Fruit fly (Drosophila melanogaster) whole organism, embryonic: ENCODE results near the gene CG43886.

Experiments used
- B-H2 ChIP-seq: fragments of 200-800 bp; sonication (Bioruptor generic); optimal IDR thresholded peaks from 2 replicates; lab custom pipeline; 2018; ENCODE audit warnings: missing biosample characterization, mild to moderate bottlenecking, missing genetic modification characterization
- Bdp1 ChIP-seq: fragments of 200-800 bp; sonication (Bioruptor generic); optimal IDR thresholded peaks from 3 replicates; lab custom pipeline; 2016; ENCODE audit warnings: missing biosample characterization, missing genetic modification characterization
- CG11247 ChIP-seq: fragments of 200-800 bp; sonication (Bioruptor generic); IDR thresholded peaks from 2 replicates; pipeline ENCODE4 v1.3.6; 2022; ENCODE audit warnings: missing biosample characterization, missing genetic modification characterization
- CG11696 ChIP-seq: fragments of 200-800 bp; sonication (Bioruptor generic); IDR thresholded peaks from 2 replicates; pipeline ENCODE4 v1.3.6; 2022; ENCODE audit warnings: missing biosample characterization, missing genetic modification characterization
- CG11723 ChIP-seq: fragments of 200-800 bp; sonication (Bioruptor generic); optimal IDR thresholded peaks from 2 replicates; lab custom pipeline; 2017; ENCODE audit warnings: missing biosample characterization, mild to moderate bottlenecking, missing genetic modification characterization
- CG12155 ChIP-seq: fragments of 200-800 bp; sonication (Bioruptor generic); optimal IDR thresholded peaks from 3 replicates; lab custom pipeline; 2016; ENCODE audit warnings: missing biosample characterization, missing genetic modification characterization
- CG13424 ChIP-seq: fragments of 200-800 bp; sonication (Bioruptor generic); optimal IDR thresholded peaks from 2 replicates; lab custom pipeline; 2019; ENCODE audit warnings: missing biosample characterization, mild to moderate bottlenecking, missing genetic modification characterization, moderate library complexity
- CG13775 ChIP-seq: fragments of 200-800 bp; sonication (Bioruptor generic); optimal IDR thresholded peaks from 3 replicates; lab custom pipeline; 2017; ENCODE audit warnings: missing biosample characterization, mild to moderate bottlenecking, missing genetic modification characterization
- CG16779 ChIP-seq: fragments of 200-800 bp; sonication (Bioruptor generic); IDR thresholded peaks from 2 replicates; pipeline ENCODE4 v1.3.6; 2022; ENCODE audit warnings: missing biosample characterization, missing genetic modification characterization
- CG16813 ChIP-seq: fragments of 200-800 bp; sonication (Bioruptor generic); IDR thresholded peaks from 3 replicates; pipeline ENCODE4 v1.3.6; 2022; ENCODE audit warnings: missing biosample characterization, missing genetic modification characterization; ENCODE audit not compliant: partially characterized antibody
- CG17186 ChIP-seq: fragments of 200-800 bp; sonication (Bioruptor generic); optimal IDR thresholded peaks from 3 replicates; lab custom pipeline; 2017; ENCODE audit warnings: missing biosample characterization, missing genetic modification reagents, missing genetic modification characterization
- CG17829 ChIP-seq: fragments of 200-800 bp; optimal IDR thresholded peaks from 2 replicates; lab custom pipeline; 2019; ENCODE audit warnings: missing biosample characterization, mild to moderate bottlenecking, missing genetic modification characterization, moderate library complexity
- CG2202 ChIP-seq: fragments of 200-800 bp; sonication (Bioruptor generic); optimal IDR thresholded peaks from 2 replicates; lab custom pipeline; 2018; ENCODE audit warnings: missing biosample characterization, mild to moderate bottlenecking, missing genetic modification characterization
- CG33213 ChIP-seq: fragments of 200-800 bp; sonication (Bioruptor generic); optimal IDR thresholded peaks from 3 replicates; lab custom pipeline; 2016; ENCODE audit warnings: missing biosample characterization, missing genetic modification characterization
- CG3995 ChIP-seq: fragments of 200-800 bp; sonication (Bioruptor generic); optimal IDR thresholded peaks from 3 replicates; lab custom pipeline; 2016; ENCODE audit warnings: missing biosample characterization, missing genetic modification characterization
- CG6689 ChIP-seq: fragments of 200-800 bp; sonication (Bioruptor generic); IDR thresholded peaks from 2 replicates; pipeline ENCODE4 v1.3.6; 2022; ENCODE audit warnings: missing biosample characterization, missing genetic modification characterization
- CG7987 ChIP-seq: fragments of 200-800 bp; sonication (Bioruptor generic); optimal IDR thresholded peaks from 2 replicates; lab custom pipeline; 2018; ENCODE audit warnings: missing biosample characterization, mild to moderate bottlenecking, missing genetic modification characterization, moderate library complexity
- CG8924 ChIP-seq: fragments of 200-800 bp; optimal IDR thresholded peaks from 3 replicates; lab custom pipeline; 2019; ENCODE audit warnings: missing biosample characterization, mild to moderate bottlenecking, missing genetic modification characterization, moderate library complexity
- CTCF ChIP-seq: fragments of 200-800 bp; sonication (Bioruptor generic); optimal IDR thresholded peaks from 2 replicates; lab custom pipeline; 2017; ENCODE audit warnings: missing biosample characterization, mild to moderate bottlenecking, missing genetic modification characterization, moderate library complexity
- H2.0 ChIP-seq: fragments of 200-800 bp; sonication (Bioruptor generic); IDR thresholded peaks from 2 replicates; pipeline ENCODE4 v1.3.6; 2022; ENCODE audit warnings: missing biosample characterization, missing genetic modification characterization
- Hr51 ChIP-seq, 2 experiments: fragments of 200-800 bp; sonication (Bioruptor generic); optimal IDR thresholded peaks; 2 replicates in 1 of 2; 3 replicates in 1 of 2; lab custom pipeline; 2016 to 2018; ENCODE audit warnings: missing biosample characterization in 2 of 2, missing genetic modification characterization in 2 of 2, mild to moderate bottlenecking in 1 of 2, moderate library complexity in 1 of 2
- Jarid2 ChIP-seq: fragments of 200-800 bp; sonication (Bioruptor generic); optimal IDR thresholded peaks from 3 replicates; lab custom pipeline; 2017; ENCODE audit warnings: mild to moderate bottlenecking, missing biosample characterization, missing genetic modification reagents, missing genetic modification characterization
- MBD-R2 ChIP-seq: fragments of 200-800 bp; sonication (Bioruptor generic); IDR thresholded peaks from 2 replicates; pipeline ENCODE4 v1.3.6; 2022; ENCODE audit warnings: missing biosample characterization, missing genetic modification characterization
- NC2α ChIP-seq: fragments of 200-800 bp; sonication (Bioruptor generic); optimal IDR thresholded peaks from 2 replicates; lab custom pipeline; 2016; ENCODE audit warnings: missing biosample characterization, missing genetic modification characterization
- Oaz ChIP-seq: fragments of 200-800 bp; sonication (Bioruptor generic); IDR thresholded peaks from 2 replicates; pipeline ENCODE4 v1.3.6; 2022; ENCODE audit warnings: missing biosample characterization, missing genetic modification characterization
- Pdp1 ChIP-seq, 2 experiments: fragments of 200-800 bp; sonication (Bioruptor generic); optimal IDR thresholded peaks; 3 replicates each; lab custom pipeline; 2016; ENCODE audit warnings: missing biosample characterization in 2 of 2, missing genetic modification characterization in 2 of 2, mild to moderate bottlenecking in 1 of 2, moderate library complexity in 1 of 2
- Usf ChIP-seq: fragments of 200-800 bp; sonication (Bioruptor generic); optimal IDR thresholded peaks from 2 replicates; lab custom pipeline; 2017; ENCODE audit warnings: missing genotype, missing biosample characterization, missing genetic modification characterization
- Xrp1 ChIP-seq: fragments of 200-800 bp; sonication (Bioruptor generic); IDR thresholded peaks from 2 replicates; pipeline ENCODE4 v1.3.6; 2022; ENCODE audit warnings: missing biosample characterization, missing genetic modification characterization
- abd-A ChIP-seq: fragments of 200-800 bp; sonication (Bioruptor generic); optimal IDR thresholded peaks from 3 replicates; lab custom pipeline; 2019; ENCODE audit warnings: missing biosample characterization, mild to moderate bottlenecking, missing genetic modification characterization, moderate library complexity
- ash1 ChIP-seq: fragments of 200-800 bp; sonication (Bioruptor generic); optimal IDR thresholded peaks from 2 replicates; lab custom pipeline; 2018; ENCODE audit warnings: missing biosample characterization, mild to moderate bottlenecking, missing genetic modification characterization
- caup ChIP-seq: fragments of 200-800 bp; sonication (Bioruptor generic); optimal IDR thresholded peaks from 3 replicates; lab custom pipeline; 2017; ENCODE audit warnings: missing biosample characterization, mild to moderate bottlenecking, missing genetic modification characterization, moderate library complexity; ENCODE audit not compliant: severe bottlenecking
- cg ChIP-seq: fragments of 200-800 bp; sonication (Bioruptor generic); optimal IDR thresholded peaks from 3 replicates; lab custom pipeline; 2019; ENCODE audit warnings: missing biosample characterization, mild to moderate bottlenecking, missing genetic modification characterization, moderate library complexity
- danr ChIP-seq: fragments of 200-800 bp; sonication (Bioruptor generic); IDR thresholded peaks from 2 replicates; pipeline ENCODE4 v1.3.6; 2022; ENCODE audit warnings: missing biosample characterization, missing genetic modification characterization
- dimm ChIP-seq: fragments of 200-800 bp; sonication (Bioruptor generic); IDR thresholded peaks from 2 replicates; pipeline ENCODE4 v1.3.6; 2022; ENCODE audit warnings: missing biosample characterization, missing genetic modification characterization
- fd64A ChIP-seq: fragments of 200-800 bp; sonication (Bioruptor generic); optimal IDR thresholded peaks from 3 replicates; lab custom pipeline; 2018; ENCODE audit warnings: missing biosample characterization, mild to moderate bottlenecking, missing genetic modification characterization
- gsb-n ChIP-seq: fragments of 200-800 bp; sonication (Bioruptor generic); optimal IDR thresholded peaks from 3 replicates; lab custom pipeline; 2018; ENCODE audit warnings: missing biosample characterization, mild to moderate bottlenecking, missing genetic modification characterization
- gt ChIP-seq: fragments of 200-800 bp; sonication (Bioruptor generic); IDR thresholded peaks from 2 replicates; pipeline ENCODE4 v1.3.6; 2022; ENCODE audit warnings: missing biosample characterization, missing genetic modification characterization
- her ChIP-seq: fragments of 200-800 bp; sonication (Bioruptor generic); optimal IDR thresholded peaks from 2 replicates; lab custom pipeline; 2016; ENCODE audit warnings: missing biosample characterization, missing genetic modification characterization
- inv ChIP-seq: fragments of 200-800 bp; sonication (Bioruptor generic); IDR thresholded peaks from 2 replicates; pipeline ENCODE4 v1.3.6; 2022; ENCODE audit warnings: missing biosample characterization, missing genetic modification characterization; ENCODE audit not compliant: partially characterized antibody
- lilli ChIP-seq: fragments of 200-800 bp; sonication (Bioruptor generic); optimal IDR thresholded peaks from 3 replicates; lab custom pipeline; 2016; ENCODE audit warnings: missing biosample characterization, missing genetic modification characterization
- lola ChIP-seq, 3 experiments: fragments of >200 bp in 2 of 3; fragments of 200-800 bp in 1 of 3; sonication (Bioruptor generic) in 1 of 3; optimal IDR thresholded peaks; 2 replicates each; lab custom pipeline; 2017 to 2019; ENCODE audit warnings: missing biosample characterization in 3 of 3, missing genetic modification characterization in 3 of 3, mild to moderate bottlenecking in 1 of 3, moderate library complexity in 1 of 3
- nmo ChIP-seq: fragments of 200-800 bp; sonication (Bioruptor generic); optimal IDR thresholded peaks from 2 replicates; lab custom pipeline; 2018; ENCODE audit warnings: missing biosample characterization, mild to moderate bottlenecking, missing genetic modification characterization, moderate library complexity
- org-1 ChIP-seq: fragments of 200-800 bp; sonication (Bioruptor generic); optimal IDR thresholded peaks from 2 replicates; lab custom pipeline; 2017; ENCODE audit warnings: missing biosample characterization, missing genetic modification characterization
- pho ChIP-seq: fragments of 200-800 bp; sonication (Bioruptor generic); optimal IDR thresholded peaks from 2 replicates; lab custom pipeline; 2016; ENCODE audit warnings: missing biosample characterization, missing genetic modification characterization
- pita ChIP-seq: fragments of 200-800 bp; sonication (Bioruptor generic); optimal IDR thresholded peaks from 2 replicates; lab custom pipeline; 2017; ENCODE audit warnings: missing biosample characterization, mild to moderate bottlenecking, missing genetic modification characterization
- pnt ChIP-seq: fragments of 200-800 bp; sonication (Bioruptor generic); optimal IDR thresholded peaks from 3 replicates; lab custom pipeline; 2016; ENCODE audit warnings: missing biosample characterization, missing genetic modification characterization
- pum ChIP-seq: fragments of 200-800 bp; sonication (Bioruptor generic); optimal IDR thresholded peaks from 2 replicates; lab custom pipeline; 2016; ENCODE audit warnings: missing biosample characterization, missing genetic modification characterization
- slp2 ChIP-seq: fragments of 200-800 bp; sonication (Bioruptor generic); optimal IDR thresholded peaks from 2 replicates; lab custom pipeline; 2016; ENCODE audit warnings: missing biosample characterization, missing genetic modification characterization
- stwl ChIP-seq: fragments of 200-800 bp; sonication (Bioruptor generic); optimal IDR thresholded peaks from 3 replicates; lab custom pipeline; 2018; ENCODE audit warnings: missing biosample characterization, mild to moderate bottlenecking, missing genetic modification characterization, moderate library complexity
- trh ChIP-seq: fragments of 200-800 bp; sonication (Bioruptor generic); optimal IDR thresholded peaks from 2 replicates; lab custom pipeline; 2016; ENCODE audit warnings: missing biosample characterization, missing genetic modification characterization
- z ChIP-seq: fragments of 200-800 bp; sonication (Bioruptor generic); IDR thresholded peaks from 3 replicates; pipeline ENCODE4 v1.3.6; 2022; ENCODE audit warnings: missing biosample characterization, missing genetic modification characterization
- zfh1 ChIP-seq: fragments of 200-800 bp; sonication (Bioruptor generic); IDR thresholded peaks from 3 replicates; pipeline ENCODE4 v1.3.6; 2022; ENCODE audit warnings: missing biosample characterization, missing genetic modification characterization

Gene CG43886

dm6 chr3L:8121590-8121989 is 38.0 kb downstream of the CG43886 start, which contains the start of gene ldbr (continued):
- TF ChIP-seq zfh1 (GFP tag; lab: Robert Waterston, UW) (no peak), Bdp1 (GFP tag; lab: Kevin White, UChicago) (no peak), abd-A (tag; lab: Kevin White, UChicago) (no peak), MBD-R2 (GFP tag; lab: Robert Waterston, UW) (peak; percentile 74), cg (GFP tag; lab: Kevin White, UChicago) (no peak), caup (GFP tag; lab: Kevin White, UChicago) (peak; percentile 15), CG16813 (GFP tag; lab: Robert Waterston, UW) (peak; percentile 54; the same call in 2 of the 3 replicates), CG2202 (no peak), danr (no peak), NC2α (GFP tag; lab: Kevin White, UChicago) (no peak), pum (GFP tag; lab: Kevin White, UChicago) (no peak), CG12155 (GFP tag; lab: Kevin White, UChicago) (no peak), CG13424 (tag; lab: Kevin White, UChicago) (peak; percentile 3), CG11696 (GFP tag; lab: Robert Waterston, UW) (no peak), CG6689 (GFP tag; lab: Robert Waterston, UW) (no peak), CTCF (GFP tag; lab: Kevin White, UChicago) (no peak), CG8924 (tag; lab: Kevin White, UChicago) (no peak), CG11247 (GFP tag; lab: Robert Waterston, UW) (no peak), ash1 (GFP tag; lab: Kevin White, UChicago) (no peak), dimm (GFP tag; lab: Robert Waterston, UW) (no peak), CG7987 (GFP tag; lab: Kevin White, UChicago) (peak; percentile 31), pho (GFP tag; lab: Kevin White, UChicago) (no peak), Jarid2 (GFP tag; lab: Kevin White, UChicago) (no peak), gt (GFP tag; lab: Robert Waterston, UW) (no peak), lilli (GFP tag; lab: Kevin White, UChicago) (peak; percentile 17), H2.0 (GFP tag; lab: Robert Waterston, UW) (no peak), CG3995 (GFP tag; lab: Kevin White, UChicago) (no peak), fd64A (GFP tag; lab: Kevin White, UChicago) (no peak), CG17829 (tag; lab: Kevin White, UChicago) (no peak), stwl (peak; percentile 60), B-H2 (GFP tag; lab: Kevin White, UChicago) (peak; percentile 64), z (GFP tag; lab: Robert Waterston, UW) (no peak), Hr51 (GFP tag; optimal IDR thresholded peaks at IDR 0.05; lab: Kevin White, UChicago) (no peak), Oaz (no peak), inv (GFP tag; lab: Robert Waterston, UW) (no peak), Usf (GFP tag; lab: Kevin White, UChicago) (no peak), pita (GFP tag; lab: Kevin White, UChicago) (no peak), CG11723 (no peak), org-1 (no peak), pnt (GFP tag; lab: Kevin White, UChicago) (no peak), nmo (GFP tag; lab: Kevin White, UChicago) (no peak), her (GFP tag; lab: Kevin White, UChicago) (no peak), trh (GFP tag; lab: Kevin White, UChicago) (no peak), CG33213 (no peak), CG13775 (GFP tag; lab: Kevin White, UChicago) (no peak), CG17186 (GFP tag; lab: Kevin White, UChicago) (peak; percentile 6), Pdp1 (GFP tag; optimal IDR thresholded peaks at IDR 0.05; lab: Kevin White, UChicago) (peak in 1 of 2 experiments; percentile 21), lola (GFP tag; optimal IDR thresholded peaks at IDR 0.05; lab: Kevin White, UChicago) (no peak), Xrp1 (GFP tag; lab: Robert Waterston, UW) (no peak), gsb-n (tag; lab: Kevin White, UChicago) (no peak), slp2 (GFP tag; lab: Kevin White, UChicago) (no peak), CG16779 (no peak)
